Fruit fly (Drosophila melanogaster) whole organism, prepupa: ENCODE data around the gene CG34258.

Source experiments
- Blimp-1 ChIP-seq: fragments of 200-800 bp; sonication (Bioruptor generic); optimal IDR thresholded peaks from 3 replicates; lab custom pipeline; 2017; ENCODE audit warnings: missing biosample characterization, missing genetic modification characterization, mild to moderate bottlenecking, moderate library complexity, missing genetic modification reagents
- CG15336 ChIP-seq: fragments of 200-800 bp; sonication (Bioruptor generic); IDR thresholded peaks from 2 replicates; pipeline ENCODE4 v1.3.6; 2022; ENCODE audit warnings: missing biosample characterization, missing genetic modification characterization
- CG16779 ChIP-seq: fragments of 200-800 bp; sonication (Bioruptor generic); optimal IDR thresholded peaks from 3 replicates; lab custom pipeline; 2017; ENCODE audit warnings: missing biosample characterization, mild to moderate bottlenecking, missing genetic modification characterization
- CG31627 ChIP-seq: fragments of 200-800 bp; sonication (Bioruptor generic); optimal IDR thresholded peaks from 3 replicates; lab custom pipeline; 2016; ENCODE audit warnings: missing biosample characterization, missing genetic modification characterization
- CG34406 ChIP-seq: fragments of 200-800 bp; sonication (Bioruptor generic); optimal IDR thresholded peaks from 3 replicates; lab custom pipeline; 2016; ENCODE audit warnings: missing biosample characterization, missing genetic modification characterization
- CG6792 ChIP-seq: fragments of 200-800 bp; sonication (Bioruptor generic); optimal IDR thresholded peaks from 3 replicates; lab custom pipeline; 2016; ENCODE audit warnings: missing biosample characterization, missing genetic modification characterization
- CG6808 ChIP-seq: fragments of 200-800 bp; sonication (Bioruptor generic); optimal IDR thresholded peaks from 3 replicates; lab custom pipeline; 2017; ENCODE audit warnings: missing biosample characterization, missing genetic modification characterization, mild to moderate bottlenecking, moderate library complexity, missing genetic modification reagents
- CG6854 ChIP-seq: fragments of 200-800 bp; sonication (Bioruptor generic); optimal IDR thresholded peaks from 2 replicates; lab custom pipeline; 2017; ENCODE audit warnings: missing biosample characterization, mild to moderate bottlenecking, missing genetic modification characterization
- CG8119 ChIP-seq: fragments of 200-800 bp; sonication (Bioruptor generic); IDR thresholded peaks from 3 replicates; pipeline ENCODE4 v1.3.6; 2022; ENCODE audit warnings: missing biosample characterization, missing genetic modification characterization
- Eip78C ChIP-seq: fragments of 200-800 bp; sonication (Bioruptor generic); peaks from one replicate; lab custom pipeline; 2016; ENCODE audit warnings: missing biosample characterization, missing genetic modification characterization
- Eip93F ChIP-seq: fragments of 200-800 bp; sonication (Bioruptor generic); optimal IDR thresholded peaks from 2 replicates; lab custom pipeline; 2016; ENCODE audit warnings: missing biosample characterization, mild to moderate bottlenecking, missing genetic modification characterization
- Ets96B ChIP-seq: fragments of 200-800 bp; optimal IDR thresholded peaks from 2 replicates; lab custom pipeline; 2019; ENCODE audit warnings: missing biosample characterization, mild to moderate bottlenecking, missing genetic modification characterization, moderate library complexity
- Lpt ChIP-seq: fragments of 200-800 bp; sonication (Bioruptor generic); optimal IDR thresholded peaks from 3 replicates; lab custom pipeline; 2016; ENCODE audit warnings: missing biosample characterization, missing genetic modification characterization
- Sox15 ChIP-seq: fragments of 200-800 bp; sonication (Bioruptor generic); optimal IDR thresholded peaks from 3 replicates; lab custom pipeline; 2016; ENCODE audit warnings: missing biosample characterization, missing genetic modification characterization
- acj6 ChIP-seq: fragments of 200-800 bp; sonication (Bioruptor generic); optimal IDR thresholded peaks from 3 replicates; lab custom pipeline; 2016; ENCODE audit warnings: missing biosample characterization, missing genetic modification characterization
- dac ChIP-seq: fragments of 200-800 bp; sonication (Bioruptor generic); optimal IDR thresholded peaks from 2 replicates; lab custom pipeline; 2017; ENCODE audit warnings: missing biosample characterization, mild to moderate bottlenecking, missing genetic modification characterization
- eg ChIP-seq: fragments of 200-800 bp; sonication (Bioruptor generic); IDR thresholded peaks from 3 replicates; pipeline ENCODE4 v1.3.6; 2022; ENCODE audit warnings: missing biosample characterization, missing genetic modification characterization
- fd59A ChIP-seq: fragments of 200-800 bp; sonication (Bioruptor generic); optimal IDR thresholded peaks from 2 replicates; lab custom pipeline; 2017; ENCODE audit warnings: missing biosample characterization, mild to moderate bottlenecking, missing genetic modification characterization, missing genetic modification reagents
- topi ChIP-seq: fragments of 200-800 bp; sonication (Bioruptor generic); optimal IDR thresholded peaks from 3 replicates; lab custom pipeline; 2016; ENCODE audit warnings: missing biosample characterization, missing genetic modification characterization
- vri ChIP-seq: fragments of 200-800 bp; sonication (Bioruptor generic); optimal IDR thresholded peaks from 3 replicates; lab custom pipeline; 2016; ENCODE audit warnings: missing biosample characterization, mild to moderate bottlenecking, missing genetic modification characterization

CG34258 gene

DNA sequence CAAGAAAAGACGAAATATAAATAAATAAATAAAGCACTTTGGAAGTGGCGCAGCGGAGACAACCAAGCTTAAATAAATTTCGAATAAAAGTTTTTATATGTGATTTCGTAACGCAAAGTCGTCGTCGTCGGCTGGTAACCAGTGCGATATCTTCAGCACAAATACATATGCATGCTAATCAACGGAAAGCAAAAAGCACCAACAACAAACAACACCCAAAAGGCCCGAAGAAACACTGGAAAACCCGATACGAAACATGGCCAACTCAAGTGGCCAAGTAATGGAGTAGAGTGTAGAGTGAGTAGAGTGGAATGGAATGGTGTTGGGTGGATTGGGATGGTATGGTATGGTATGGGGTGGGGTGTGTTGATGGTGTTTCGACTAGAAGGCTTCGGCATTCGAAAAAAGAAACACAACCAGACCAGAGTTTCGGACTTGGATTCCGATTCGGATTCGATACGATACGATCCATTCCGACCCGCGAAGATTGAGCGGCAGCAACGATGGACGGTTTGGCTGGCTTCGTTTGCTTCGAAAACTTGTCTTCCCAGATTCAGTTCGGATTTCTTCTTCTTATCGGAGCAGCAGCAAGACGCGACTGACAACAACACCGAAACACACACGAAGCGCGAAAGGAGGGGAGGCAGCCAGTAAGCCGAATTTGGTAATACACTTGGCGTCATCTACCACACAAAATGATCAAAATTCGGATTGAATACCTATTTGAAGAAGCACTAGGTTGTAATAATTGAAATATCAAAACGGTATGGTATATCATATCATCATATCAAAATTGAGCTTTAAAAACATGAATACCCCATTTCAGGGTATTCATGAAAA lies 49.0 kb downstream of the CG34258 start (continued):
- TF ChIP-seq eg (GFP tag; lab: Robert Waterston, UW) = peak; percentile 97
- peak; percentile 100 for TF ChIP-seq Eip78C (GFP tag; lab: Kevin White, UChicago)
- TF ChIP-seq CG8119 (GFP tag; lab: Robert Waterston, UW) = peak; percentile 98
- peak; percentile 99 for TF ChIP-seq topi
- TF ChIP-seq Blimp-1 (GFP tag; lab: Kevin White, UChicago) = peak; percentile 93
- peak; percentile 98 for TF ChIP-seq CG6808
- peak; percentile 99 for TF ChIP-seq acj6
- TF ChIP-seq Lpt (GFP tag; lab: Kevin White, UChicago) = peak; percentile 96
- peak; percentile 98 for TF ChIP-seq Sox15
- peak; percentile 95 for TF ChIP-seq dac (GFP tag; lab: Kevin White, UChicago)
- TF ChIP-seq CG6854 (GFP tag; lab: Kevin White, UChicago) = peak; percentile 97
- TF ChIP-seq CG31627 (GFP tag; lab: Kevin White, UChicago) = peak; percentile 99
- TF ChIP-seq CG15336 (GFP tag; lab: Robert Waterston, UW) = peak; percentile 98
- TF ChIP-seq CG34406 (GFP tag; lab: Kevin White, UChicago) = peak; percentile 98
- TF ChIP-seq fd59A (GFP tag; lab: Kevin White, UChicago) = peak; percentile 98
- TF ChIP-seq CG6792 (GFP tag; lab: Kevin White, UChicago) = peak; percentile 99
- peak; percentile 96 for TF ChIP-seq CG16779 (tag; lab: Kevin White, UChicago)

DNA sequence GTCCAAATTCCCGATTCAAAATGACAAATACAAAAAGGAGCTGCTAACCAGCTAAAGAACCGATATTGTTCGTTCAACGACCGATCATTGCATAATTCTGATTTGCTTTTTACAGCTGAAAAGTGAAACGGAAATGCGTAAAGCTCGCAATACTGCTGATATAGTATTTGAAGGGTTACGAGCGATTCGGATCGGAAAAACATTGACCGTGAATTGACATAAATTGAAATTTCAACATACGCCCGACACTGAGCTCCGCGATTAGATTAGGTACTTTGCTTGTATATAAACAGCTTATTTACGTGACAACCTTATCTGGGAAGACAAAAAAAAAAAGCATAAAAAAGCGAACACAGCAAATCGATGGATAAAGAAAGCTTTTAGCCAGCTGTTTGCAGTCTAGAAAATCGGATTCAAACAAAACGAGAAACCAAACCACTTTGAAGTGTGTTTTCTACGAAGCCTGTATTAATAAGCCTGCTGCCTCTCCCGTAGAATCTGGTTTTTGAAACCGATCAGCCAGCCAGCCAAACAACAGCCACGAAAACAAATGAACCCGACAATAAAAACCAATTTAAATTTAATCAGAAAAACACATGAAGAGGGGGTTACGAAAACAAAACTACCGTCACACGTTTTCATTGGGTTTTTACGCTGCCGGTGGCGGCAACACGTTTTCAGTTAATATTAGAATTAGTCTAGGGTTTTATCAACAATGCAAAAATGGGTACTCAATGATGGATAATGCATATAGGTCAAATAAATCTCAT lies 50.1 kb downstream of the CG34258 start:
- TF ChIP-seq Eip78C (GFP tag; lab: Kevin White, UChicago) (peak; percentile 36), Eip93F (GFP tag; lab: Kevin White, UChicago) (peak; percentile 80), vri (GFP tag; lab: Kevin White, UChicago) (peak; percentile 98), Ets96B (tag; lab: Kevin White, UChicago) (no peak)
